Worm (Caenorhabditis elegans) whole organism, mixed stage, embryonic: ENCODE data around the gene Y37D8A.25.

Experiments
- M03D4.4 ChIP-seq: sonication (generic microtip); optimal IDR thresholded peaks from 2 replicates; lab custom pipeline; 2017; ENCODE audit warnings: mild to moderate bottlenecking, missing genetic modification characterization, missing compliant biosample characterization
- bed-3 ChIP-seq: fragments of 200-800 bp; sonication (Bioruptor generic); optimal IDR thresholded peaks from 3 replicates; lab custom pipeline; 2018; ENCODE audit warnings: mild to moderate bottlenecking, missing genetic modification characterization, moderate library complexity, missing compliant biosample characterization
- blmp-1 ChIP-seq: fragments of 150-350 bp; optimal IDR thresholded peaks from 2 replicates; lab custom pipeline; 2014; ENCODE audit warnings: missing biosample characterization, missing genetic modification characterization
- ceh-43 ChIP-seq: fragments of 200-800 bp; sonication (Bioruptor generic); optimal IDR thresholded peaks from 2 replicates; lab custom pipeline; 2018; ENCODE audit warnings: mild to moderate bottlenecking, missing genetic modification characterization, moderate library complexity, missing compliant biosample characterization
- ceh-83 ChIP-seq: fragments of 200-800 bp; sonication (Bioruptor generic); optimal IDR thresholded peaks from 2 replicates; lab custom pipeline; 2018; ENCODE audit warnings: mild to moderate bottlenecking, missing genetic modification characterization, missing compliant biosample characterization
- ces-1 ChIP-seq: fragments of 150-350 bp; optimal IDR thresholded peaks from 2 replicates; lab custom pipeline; 2014; ENCODE audit warnings: missing biosample characterization, missing genetic modification reagents, missing genetic modification characterization
- drap-1 ChIP-seq: fragments of 200-800 bp; sonication (Bioruptor generic); optimal IDR thresholded peaks from 3 replicates; lab custom pipeline; 2018; ENCODE audit warnings: mild to moderate bottlenecking, missing genetic modification characterization, missing compliant biosample characterization
- elt-1 ChIP-seq: sonication (generic microtip); optimal IDR thresholded peaks from 2 replicates; lab custom pipeline; 2017; ENCODE audit warnings: missing genetic modification characterization, mild to moderate bottlenecking, missing compliant biosample characterization, antibody characterized with exemption, moderate library complexity, borderline replicate concordance; ENCODE audit not compliant: insufficient read depth
- elt-3 ChIP-seq: fragments of 150-350 bp; optimal IDR thresholded peaks from 2 replicates; lab custom pipeline; 2014; ENCODE audit warnings: missing biosample characterization, missing genetic modification characterization
- flh-1 ChIP-seq: fragments of 200-800 bp; sonication (Bioruptor generic); optimal IDR thresholded peaks from 2 replicates; lab custom pipeline; 2018; ENCODE audit warnings: mild to moderate bottlenecking, missing genetic modification characterization, moderate library complexity, missing compliant biosample characterization
- ham-2 ChIP-seq: fragments of 200-800 bp; sonication (Bioruptor generic); optimal IDR thresholded peaks from 2 replicates; lab custom pipeline; 2018; ENCODE audit warnings: mild to moderate bottlenecking, missing genetic modification characterization, missing compliant biosample characterization
- hlh-1 ChIP-seq: fragments of 150-350 bp; optimal IDR thresholded peaks from 2 replicates; lab custom pipeline; 2014; ENCODE audit warnings: missing biosample characterization, missing genetic modification reagents, missing genetic modification characterization
- lin-13 ChIP-seq: fragments of 150-350 bp; optimal IDR thresholded peaks from 2 replicates; lab custom pipeline; 2014; ENCODE audit warnings: missing biosample characterization, missing genetic modification characterization
- lin-32 ChIP-seq: fragments of 200-800 bp; sonication (Bioruptor generic); optimal IDR thresholded peaks from 2 replicates; lab custom pipeline; 2018; ENCODE audit warnings: mild to moderate bottlenecking, missing genetic modification characterization, missing compliant biosample characterization
- mep-1 ChIP-seq: fragments of 150-350 bp; optimal IDR thresholded peaks from 2 replicates; lab custom pipeline; 2017; ENCODE audit warnings: missing biosample characterization, missing genetic modification reagents, missing genetic modification characterization, inconsistent platforms
- nhr-237 ChIP-seq: fragments of 150-350 bp; optimal IDR thresholded peaks from 2 replicates; lab custom pipeline; 2014; ENCODE audit warnings: missing biosample characterization, missing genetic modification characterization
- nhr-28 ChIP-seq: fragments of 150-350 bp; optimal IDR thresholded peaks from 2 replicates; lab custom pipeline; 2014; ENCODE audit warnings: missing biosample characterization, missing genetic modification characterization
- nhr-76 ChIP-seq: sonication (generic microtip); optimal IDR thresholded peaks from 2 replicates; lab custom pipeline; 2017; ENCODE audit warnings: missing biosample characterization, missing genetic modification characterization
- pha-4 ChIP-seq: fragments of 150-350 bp; optimal IDR thresholded peaks from 2 replicates; lab custom pipeline; 2018; ENCODE audit warnings: missing biosample characterization, missing genetic modification reagents, missing genetic modification characterization
- sem-2 ChIP-seq: fragments of 200-800 bp; sonication (Bioruptor generic); optimal IDR thresholded peaks from 2 replicates; lab custom pipeline; 2018; ENCODE audit warnings: mild to moderate bottlenecking, missing genetic modification characterization, missing compliant biosample characterization
- snpc-4 ChIP-seq: fragments of 150-350 bp; optimal IDR thresholded peaks from 2 replicates; lab custom pipeline; 2014; ENCODE audit warnings: missing biosample characterization, missing genetic modification characterization
- sptf-1 ChIP-seq: sonication (generic microtip); optimal IDR thresholded peaks from 2 replicates; lab custom pipeline; 2017; ENCODE audit warnings: mild to moderate bottlenecking, missing genetic modification characterization, moderate library complexity, missing compliant biosample characterization
- unc-120 ChIP-seq: sonication (generic microtip); optimal IDR thresholded peaks from 2 replicates; lab custom pipeline; 2017; ENCODE audit warnings: missing genetic modification characterization, missing compliant biosample characterization; ENCODE audit not compliant: poor library complexity, severe bottlenecking
- unc-39 ChIP-seq: fragments of 150-350 bp; optimal IDR thresholded peaks from 2 replicates; lab custom pipeline; 2014; ENCODE audit warnings: missing biosample characterization, missing genetic modification characterization
- unc-62 ChIP-seq: fragments of 150-350 bp; optimal IDR thresholded peaks from 2 replicates; lab custom pipeline; 2014; ENCODE audit warnings: missing biosample characterization, missing genetic modification reagents, missing genetic modification characterization
- zip-8 ChIP-seq: fragments of 150-350 bp; optimal IDR thresholded peaks from 2 replicates; lab custom pipeline; 2014; ENCODE audit warnings: missing biosample characterization, missing genetic modification characterization
- ztf-11 ChIP-seq: fragments of 150-350 bp; optimal IDR thresholded peaks from 2 replicates; lab custom pipeline; 2014; ENCODE audit warnings: missing biosample characterization, missing genetic modification characterization

Y37D8A.25 gene

DNA sequence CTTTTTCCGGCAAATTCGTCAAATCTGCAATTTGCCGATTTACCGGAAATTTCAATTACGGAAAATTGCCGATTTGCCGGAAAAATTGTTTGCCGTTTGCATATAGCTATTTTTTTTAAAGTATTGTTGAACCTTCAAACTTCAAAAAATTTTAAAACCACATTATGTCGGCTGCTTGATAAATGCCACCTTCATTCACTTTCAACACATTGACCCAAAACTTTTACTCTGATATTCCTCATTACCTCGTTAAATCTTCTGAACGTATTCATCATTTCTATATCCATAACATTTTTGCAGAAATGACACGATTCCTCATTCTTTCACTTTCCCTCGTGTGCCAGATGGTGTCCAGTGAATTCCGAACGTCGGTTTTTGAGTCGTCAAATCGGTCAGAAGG is 9.0 kb upstream of the Y37D8A.25 start, which contains the start of gene Y37D8A.3:
Gene Y37D8A.3, plus strand, starts transcription at position 301 of the 400 bp plus-strand sequence.
- no peak for TF ChIP-seq snpc-4
- no peak for TF ChIP-seq flh-1 (GFP tag; lab: Kevin White, UChicago)
- TF ChIP-seq lin-32 (GFP tag; lab: Kevin White, UChicago): no peak
- TF ChIP-seq, all 35 proteins: peak for 0

DNA sequence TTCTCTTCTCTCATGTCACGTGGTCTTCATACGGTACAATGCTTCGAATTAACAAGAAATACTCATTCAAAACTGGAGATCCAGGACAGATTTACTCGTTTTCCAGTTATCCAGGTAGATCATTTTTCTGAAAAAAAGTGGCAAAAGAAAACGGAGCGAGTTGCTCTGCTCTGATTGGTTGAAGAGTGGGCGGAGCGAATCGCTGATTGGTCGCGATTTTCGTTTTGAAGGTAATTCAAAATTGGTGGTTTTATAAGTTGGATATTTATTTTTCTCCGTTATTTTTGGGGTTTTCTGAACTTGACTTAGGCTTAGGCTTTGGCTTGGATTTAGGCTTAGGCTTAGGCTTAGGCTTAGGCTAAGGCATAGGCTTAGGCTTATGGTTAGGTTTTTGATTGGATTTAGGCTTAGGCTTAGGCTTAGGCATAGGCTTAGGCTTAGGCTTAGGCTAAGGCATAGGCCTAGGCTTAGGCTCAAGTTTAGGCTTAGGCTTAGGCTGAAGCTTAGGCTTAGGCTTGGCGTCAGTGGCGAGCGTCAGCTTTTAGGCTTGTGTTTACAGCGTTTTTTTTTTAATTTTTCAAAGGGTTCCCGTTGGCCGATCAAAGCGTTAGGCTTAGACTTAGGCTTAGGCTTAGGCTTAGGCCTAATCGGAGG is 2.7 kb upstream of the Y37D8A.25 start:
- TF ChIP-seq M03D4.4 (tag; lab: Kevin White, UChicago) (no peak), pha-4 (tag; lab: Kevin White, UChicago) (no peak), lin-13 (tag; lab: Kevin White, UChicago) (no peak), elt-1 (tag; lab: Kevin White, UChicago) (no peak), nhr-28 (tag; lab: Kevin White, UChicago) (no peak), ceh-83 (GFP tag; lab: Kevin White, UChicago) (no peak), nhr-237 (tag; lab: Kevin White, UChicago) (no peak), mep-1 (tag; lab: Kevin White, UChicago) (no peak), sem-2 (GFP tag; lab: Kevin White, UChicago) (no peak), ham-2 (GFP tag; lab: Kevin White, UChicago) (no peak), ztf-11 (tag; lab: Kevin White, UChicago) (no peak), nhr-76 (tag; lab: Kevin White, UChicago) (no peak), unc-120 (no peak)
- TF ChIP-seq, all 35 proteins: peak for 0

ce11 chrIII:12821331-12821730 is 1.3 kb upstream of the Y37D8A.25 start:
- peak; percentile 60 for TF ChIP-seq ces-1 (GFP tag; lab: Kevin White, UChicago)
- no peak for TF ChIP-seq flh-1 (GFP tag; lab: Kevin White, UChicago)

DNA sequence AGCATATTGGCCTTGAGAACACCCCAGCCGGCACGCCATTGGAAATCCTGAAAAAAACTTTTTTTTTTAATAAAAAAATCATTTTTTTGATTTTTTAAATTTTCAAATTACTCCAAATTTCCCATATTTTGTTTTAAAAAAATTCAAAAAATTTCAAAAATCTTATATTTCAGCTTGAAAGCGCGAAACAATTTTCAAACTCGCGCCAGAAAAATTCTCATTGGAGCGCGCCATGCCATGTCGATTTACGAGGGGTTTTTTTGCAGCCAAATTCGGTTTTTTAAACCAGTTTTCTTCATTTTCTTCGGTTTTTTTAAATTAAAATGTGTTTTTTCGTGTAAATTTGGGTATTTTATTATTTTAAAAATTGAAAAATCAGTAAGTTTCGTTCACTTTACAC is 905 bp downstream of the Y37D8A.25 start:
- TF ChIP-seq nhr-28 (tag; lab: Kevin White, UChicago): no peak
- TF ChIP-seq hlh-1 (tag; lab: Kevin White, UChicago): no peak
- no peak for TF ChIP-seq unc-120
- TF ChIP-seq mep-1 (tag; lab: Kevin White, UChicago): no peak
- TF ChIP-seq elt-3 (tag; lab: Kevin White, UChicago): no peak

DNA sequence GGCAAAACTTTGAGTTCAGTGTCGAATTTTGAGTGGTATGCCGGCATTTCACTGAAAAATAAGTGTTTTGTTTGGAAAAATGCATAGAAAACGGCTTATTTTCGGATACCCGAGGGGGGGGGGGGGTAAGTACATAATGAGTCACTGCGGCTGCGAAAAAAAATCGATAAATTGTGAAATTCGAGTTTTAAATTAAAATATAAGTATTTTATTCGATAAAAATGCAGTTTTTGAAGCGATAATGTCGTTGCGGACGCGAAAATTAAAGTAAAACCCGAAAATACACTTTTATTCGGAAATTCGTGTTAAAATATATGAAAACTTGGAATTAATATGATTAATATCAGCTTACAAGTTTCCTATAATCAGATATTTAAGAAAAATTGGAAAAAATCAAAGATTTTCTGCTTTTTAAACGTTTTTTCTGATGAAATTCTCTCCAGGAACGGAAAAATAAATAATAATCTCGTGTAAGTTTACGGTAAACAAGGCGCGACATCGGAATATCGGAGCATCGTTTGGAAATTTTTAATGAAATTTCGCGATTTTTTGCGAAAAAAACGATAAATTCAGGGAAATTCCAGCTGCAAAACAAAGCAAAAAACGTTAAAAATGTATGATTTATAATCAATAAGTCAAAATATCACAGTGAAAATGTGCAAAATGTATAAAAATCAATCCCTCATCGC is 1.9 kb downstream of the Y37D8A.25 start, which contains the start of gene arx-5:
Gene arx-5, minus strand, starts transcription at position 51 of the 689 bp plus-strand sequence.
- peak; percentile 88 for TF ChIP-seq ces-1 (GFP tag; lab: Kevin White, UChicago)
- TF ChIP-seq ham-2 (GFP tag; lab: Kevin White, UChicago): no peak
- TF ChIP-seq snpc-4: no peak

DNA sequence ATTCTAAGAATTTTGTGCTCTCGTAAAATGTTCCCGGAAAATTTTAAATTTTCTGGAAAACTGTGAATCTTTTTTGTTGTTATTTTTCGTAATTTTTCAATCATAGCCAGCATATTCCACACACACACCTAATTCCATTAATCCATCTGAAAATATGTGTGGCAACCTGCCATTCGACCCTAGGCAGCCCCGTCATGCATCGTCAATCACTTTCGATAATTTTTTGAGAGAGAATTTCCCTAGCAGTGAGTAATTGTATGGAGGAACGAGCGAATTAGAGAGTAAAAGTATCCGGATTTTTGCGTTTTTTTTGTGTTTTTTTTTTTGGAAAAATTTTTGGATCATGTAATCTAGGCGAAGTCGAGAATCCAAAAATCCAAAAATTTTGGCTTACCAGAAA is 6.9 kb downstream of the Y37D8A.25 start, which contains the start of gene BE10.4:
Gene BE10.4, plus strand, starts transcription at position 301 of the 400 bp plus-strand sequence.
- TF ChIP-seq M03D4.4 (tag; lab: Kevin White, UChicago) (no peak), pha-4 (tag; lab: Kevin White, UChicago) (no peak), lin-13 (tag; lab: Kevin White, UChicago) (no peak), drap-1 (GFP tag; lab: Kevin White, UChicago) (no peak), unc-62 (GFP tag; lab: Kevin White, UChicago) (no peak), unc-39 (no peak)

ce11 chrIII:12807726-12808125 is 12.3 kb downstream of the Y37D8A.25 start, which contains the start of gene BE10.3:
TSS of gene BE10.3 (plus strand) at chrIII:12808026.
- no peak for TF ChIP-seq ceh-43 (GFP tag; lab: Kevin White, UChicago)
- TF ChIP-seq bed-3 (GFP tag; lab: Kevin White, UChicago): no peak
- no peak for TF ChIP-seq ces-1 (GFP tag; lab: Kevin White, UChicago)
- no peak for TF ChIP-seq M03D4.4 (tag; lab: Kevin White, UChicago)
- no peak for TF ChIP-seq blmp-1 (tag; lab: Kevin White, UChicago)
- TF ChIP-seq ham-2 (GFP tag; lab: Kevin White, UChicago): no peak
- TF ChIP-seq ceh-83 (GFP tag; lab: Kevin White, UChicago): no peak
- TF ChIP-seq nhr-237 (tag; lab: Kevin White, UChicago): no peak
- no peak for TF ChIP-seq zip-8 (tag; lab: Kevin White, UChicago)
- TF ChIP-seq snpc-4: no peak
- TF ChIP-seq sptf-1: no peak
- TF ChIP-seq elt-3 (tag; lab: Kevin White, UChicago): no peak
